Worm (Caenorhabditis elegans) whole organism, L2 larva: ENCODE measurements around the gene sli-1.

ENCODE experiments used
- elt-1 ChIP-seq: fragments of 150-350 bp; optimal IDR thresholded peaks from 2 replicates; lab custom pipeline; 2014; ENCODE audit warnings: missing biosample characterization, missing genetic modification characterization
- nhr-12 ChIP-seq: fragments of 150-350 bp; optimal IDR thresholded peaks from 2 replicates; lab custom pipeline; 2014; ENCODE audit warnings: missing biosample characterization, missing genetic modification characterization
- sma-9 ChIP-seq, 2 experiments: fragments of 150-350 bp in 1 of 2; sonication (generic microtip) in 1 of 2; optimal IDR thresholded peaks; 2 replicates each; lab custom pipeline; 2014 to 2016; ENCODE audit warnings: missing genetic modification characterization in 2 of 2, mild to moderate bottlenecking in 1 of 2, missing biosample characterization in 1 of 2, missing compliant biosample characterization in 1 of 2, missing genetic modification reagents in 1 of 2, moderate library complexity in 1 of 2
- snpc-4 ChIP-seq: fragments of 150-350 bp; optimal IDR thresholded peaks from 2 replicates; lab custom pipeline; 2014; ENCODE audit warnings: missing biosample characterization, missing genetic modification characterization

- TF ChIP-seq snpc-4 (tag; lab: Kevin White, UChicago): no peak
- TF ChIP-seq sma-9 (GFP tag; optimal IDR thresholded peaks at IDR 0.05; lab: Kevin White, UChicago): no peak
- TF ChIP-seq sma-9 (tag; optimal IDR thresholded peaks at IDR 0.05; lab: Kevin White, UChicago): no peak
- TF ChIP-seq elt-1 (tag; lab: Kevin White, UChicago): no peak
- no peak for TF ChIP-seq nhr-12
Measured at ce11 chrX:726295-726694, 527 bp upstream of the sli-1 start.
